Fruit fly (Drosophila melanogaster) whole organism, prepupa: ENCODE data around the gene CG9467.

Source experiments
- CG11762 ChIP-seq: fragments of 200-800 bp; sonication (Bioruptor generic); optimal IDR thresholded peaks from 3 replicates; lab custom pipeline; 2016; ENCODE audit warnings: missing biosample characterization, missing genetic modification characterization; ENCODE audit not compliant: insufficient read depth
- CG4318 ChIP-seq: fragments of 200-800 bp; sonication (Bioruptor generic); optimal IDR thresholded peaks from 3 replicates; lab custom pipeline; 2017; ENCODE audit warnings: missing biosample characterization, mild to moderate bottlenecking, missing genetic modification characterization
- CG6163 ChIP-seq: fragments of 200-800 bp; sonication (Bioruptor generic); IDR thresholded peaks from 3 replicates; pipeline ENCODE4 v1.3.6; 2022; ENCODE audit warnings: missing biosample characterization, missing genetic modification characterization
- Eip93F ChIP-seq: fragments of 200-800 bp; sonication (Bioruptor generic); optimal IDR thresholded peaks from 2 replicates; lab custom pipeline; 2016; ENCODE audit warnings: missing biosample characterization, mild to moderate bottlenecking, missing genetic modification characterization
- Ets96B ChIP-seq: fragments of 200-800 bp; optimal IDR thresholded peaks from 2 replicates; lab custom pipeline; 2019; ENCODE audit warnings: missing biosample characterization, mild to moderate bottlenecking, missing genetic modification characterization, moderate library complexity
- Hr4 ChIP-seq: fragments of 200-800 bp; sonication (Bioruptor generic); optimal IDR thresholded peaks from 3 replicates; lab custom pipeline; 2016; ENCODE audit warnings: missing biosample characterization, missing genetic modification characterization
- achi ChIP-seq: fragments of 200-800 bp; sonication (Bioruptor generic); optimal IDR thresholded peaks from 3 replicates; lab custom pipeline; 2016; ENCODE audit warnings: missing biosample characterization, missing genetic modification characterization
- ss ChIP-seq, 2 experiments: fragments of 200-800 bp; sonication (Bioruptor generic); optimal IDR thresholded peaks; 2 replicates in 1 of 2; 3 replicates in 1 of 2; lab custom pipeline; 2017 to 2018; ENCODE audit warnings: mild to moderate bottlenecking in 2 of 2, missing biosample characterization in 2 of 2, missing genetic modification characterization in 2 of 2, moderate library complexity in 1 of 2

Gene CG9467

dm6 chr3R:9747875-9747899, 53.1 kb downstream of the CG9467 start, which contains the start of gene PpD3:
TSS of gene PpD3 (plus strand) at chr3R:9747875.
- TF ChIP-seq Eip93F (GFP tag; lab: Kevin White, UChicago) (no peak), ss (GFP tag; optimal IDR thresholded peaks at IDR 0.05; lab: Kevin White, UChicago) (no peak), CG6163 (no peak), CG11762 (GFP tag; lab: Kevin White, UChicago) (no peak), CG4318 (GFP tag; lab: Kevin White, UChicago) (no peak), Hr4 (GFP tag; lab: Kevin White, UChicago) (no peak), Ets96B (tag; lab: Kevin White, UChicago) (no peak), achi (GFP tag; lab: Kevin White, UChicago) (no peak)
